Fruit fly (Drosophila melanogaster) whole organism, adult: Measurements from ENCODE around the gene CG15239.

Experiments
- CG11617 ChIP-seq: fragments of 200-800 bp; sonication (Bioruptor generic); optimal IDR thresholded peaks from 2 replicates; lab custom pipeline; 2017; ENCODE audit warnings: mild to moderate bottlenecking, missing biosample characterization, missing genetic modification reagents, missing genetic modification characterization
- CG12768 ChIP-seq: fragments of 200-800 bp; sonication (Bioruptor generic); optimal IDR thresholded peaks from 2 replicates; lab custom pipeline; 2017; ENCODE audit warnings: missing biosample characterization, missing genetic modification characterization, mild to moderate bottlenecking, moderate library complexity, missing genetic modification reagents
- CG1620 ChIP-seq: fragments of 200-800 bp; sonication (Bioruptor generic); optimal IDR thresholded peaks from 2 replicates; lab custom pipeline; 2016; ENCODE audit warnings: missing biosample characterization, missing genetic modification characterization
- CG5204 ChIP-seq: fragments of 200-800 bp; sonication (Bioruptor generic); optimal IDR thresholded peaks from 2 replicates; lab custom pipeline; 2016; ENCODE audit warnings: missing biosample characterization, missing genetic modification characterization
- CG7101 ChIP-seq: fragments of 200-800 bp; sonication (Bioruptor generic); optimal IDR thresholded peaks from 2 replicates; lab custom pipeline; 2018; ENCODE audit warnings: missing biosample characterization, mild to moderate bottlenecking, missing genetic modification characterization, moderate library complexity
- Clk ChIP-seq: fragments of 200-800 bp; sonication (Bioruptor generic); optimal IDR thresholded peaks from 2 replicates; lab custom pipeline; 2017; ENCODE audit warnings: missing biosample characterization, missing genetic modification characterization
- Mnt ChIP-seq: fragments of 200-800 bp; sonication (Bioruptor generic); optimal IDR thresholded peaks from 2 replicates; lab custom pipeline; 2016; ENCODE audit warnings: missing biosample characterization, mild to moderate bottlenecking, missing genetic modification characterization
- bab1 ChIP-seq: fragments of 200-800 bp; sonication (Bioruptor generic); optimal IDR thresholded peaks from 3 replicates; lab custom pipeline; 2019; ENCODE audit warnings: missing biosample characterization, mild to moderate bottlenecking, missing genetic modification characterization, moderate library complexity
- ovo ChIP-seq: fragments of 200-800 bp; sonication (Bioruptor generic); optimal IDR thresholded peaks from 2 replicates; lab custom pipeline; 2016; ENCODE audit warnings: missing biosample characterization, missing genetic modification characterization
- pad ChIP-seq: fragments of 200-800 bp; sonication (Bioruptor generic); optimal IDR thresholded peaks from 3 replicates; lab custom pipeline; 2017; ENCODE audit warnings: missing biosample characterization, missing genetic modification characterization, mild to moderate bottlenecking, moderate library complexity, missing genetic modification reagents

dm6 chrX:3842898-3843297 lies 41.1 kb upstream of the CG15239 start:
- TF ChIP-seq pad (no peak), bab1 (no peak), CG7101 (tag; lab: Kevin White, UChicago) (no peak), Mnt (GFP tag; lab: Kevin White, UChicago) (no peak), CG11617 (GFP tag; lab: Kevin White, UChicago) (no peak), CG12768 (GFP tag; lab: Kevin White, UChicago) (no peak), CG5204 (no peak), CG1620 (GFP tag; lab: Kevin White, UChicago) (no peak), Clk (GFP tag; lab: Kevin White, UChicago) (no peak), ovo (GFP tag; lab: Kevin White, UChicago) (no peak)
